Fruit fly (Drosophila melanogaster) whole organism, embryonic: ENCODE results near the gene Pde9.
A peak's percentile ranks its signal among the peaks of the same experiment; 100 is the strongest.

Experiments
- Antp ChIP-seq: fragments of 200-800 bp; sonication (Bioruptor generic); optimal IDR thresholded peaks from 3 replicates; lab custom pipeline; 2016; ENCODE audit warnings: missing biosample characterization, missing genetic modification characterization
- Awh ChIP-seq: fragments of 200-800 bp; sonication (Bioruptor generic); IDR thresholded peaks from 2 replicates; pipeline ENCODE4, ENCODE4 v1.3.6; 2022; ENCODE audit warnings: missing biosample characterization, missing genetic modification characterization
- B-H1 ChIP-seq: fragments of 200-800 bp; sonication (Bioruptor generic); IDR thresholded peaks from 3 replicates; pipeline ENCODE4 v1.3.6; 2022; ENCODE audit warnings: missing biosample characterization, missing genetic modification characterization
- Blimp-1 ChIP-seq: fragments of 200-800 bp; sonication (Bioruptor generic); optimal IDR thresholded peaks from 3 replicates; lab custom pipeline; 2018; ENCODE audit warnings: missing biosample characterization, missing genetic modification characterization, mild to moderate bottlenecking, moderate library complexity, missing genetic modification reagents
- CG10209 ChIP-seq: fragments of 200-800 bp; sonication (Bioruptor generic); optimal IDR thresholded peaks from 3 replicates; lab custom pipeline; 2017; ENCODE audit warnings: missing biosample characterization, mild to moderate bottlenecking, missing genetic modification characterization, missing genetic modification reagents
- CG1024 ChIP-seq: fragments of 200-800 bp; sonication (Bioruptor generic); IDR thresholded peaks from 2 replicates; pipeline ENCODE4 v1.3.6; 2022; ENCODE audit warnings: missing biosample characterization, missing genetic modification characterization
- CG10654 ChIP-seq: fragments of 200-800 bp; sonication (Bioruptor generic); optimal IDR thresholded peaks from 2 replicates; lab custom pipeline; 2016; ENCODE audit warnings: missing biosample characterization, missing genetic modification characterization
- CG11560 ChIP-seq: fragments of 200-800 bp; sonication (Bioruptor generic); IDR thresholded peaks from 3 replicates; pipeline ENCODE4 v1.3.6; 2022; ENCODE audit warnings: missing biosample characterization, missing genetic modification characterization
- CG11695 ChIP-seq: fragments of 200-800 bp; sonication (Bioruptor generic); IDR thresholded peaks from 3 replicates; pipeline ENCODE4 v1.3.6; 2022; ENCODE audit warnings: missing biosample characterization, missing genetic modification characterization
- CG12236 ChIP-seq: fragments of 200-800 bp; sonication (Bioruptor generic); optimal IDR thresholded peaks from 2 replicates; lab custom pipeline; 2016; ENCODE audit warnings: missing biosample characterization, missing genetic modification characterization
- CG15601 ChIP-seq: fragments of 200-800 bp; sonication (Bioruptor generic); optimal IDR thresholded peaks from 3 replicates; lab custom pipeline; 2019; ENCODE audit warnings: missing biosample characterization, mild to moderate bottlenecking, missing genetic modification characterization, moderate library complexity
- CG17186 ChIP-seq: fragments of 200-800 bp; sonication (Bioruptor generic); optimal IDR thresholded peaks from 3 replicates; lab custom pipeline; 2017; ENCODE audit warnings: missing biosample characterization, missing genetic modification reagents, missing genetic modification characterization
- CG18599 ChIP-seq: fragments of 200-800 bp; sonication (Bioruptor generic); optimal IDR thresholded peaks from 3 replicates; lab custom pipeline; 2017; ENCODE audit warnings: missing biosample characterization, missing genetic modification characterization, mild to moderate bottlenecking, moderate library complexity, missing genetic modification reagents
- CG2889 ChIP-seq: fragments of 200-800 bp; sonication (Bioruptor generic); IDR thresholded peaks from 3 replicates; pipeline ENCODE4 v1.3.6; 2022; ENCODE audit warnings: missing biosample characterization, missing genetic modification characterization
- CG30020 ChIP-seq: fragments of 200-800 bp; optimal IDR thresholded peaks from 2 replicates; lab custom pipeline; 2019; ENCODE audit warnings: missing biosample characterization, mild to moderate bottlenecking, missing genetic modification characterization, moderate library complexity
- CG3847 ChIP-seq: fragments of 200-800 bp; sonication (Bioruptor generic); IDR thresholded peaks from 2 replicates; pipeline ENCODE4 v1.3.6; 2022; ENCODE audit warnings: missing biosample characterization, missing genetic modification characterization
- CG4328 ChIP-seq: fragments of 200-800 bp; sonication (Bioruptor generic); optimal IDR thresholded peaks from 3 replicates; lab custom pipeline; 2017; ENCODE audit warnings: missing biosample characterization, missing genetic modification reagents, missing genetic modification characterization
- CG4820 ChIP-seq: fragments of 200-800 bp; sonication (Bioruptor generic); optimal IDR thresholded peaks from 3 replicates; lab custom pipeline; 2016; ENCODE audit warnings: missing biosample characterization, missing genetic modification characterization
- CG7928 ChIP-seq: fragments of 200-800 bp; sonication (Bioruptor generic); optimal IDR thresholded peaks from 2 replicates; lab custom pipeline; 2017; ENCODE audit warnings: missing biosample characterization, mild to moderate bottlenecking, missing genetic modification characterization
- D19A ChIP-seq: fragments of 200-800 bp; optimal IDR thresholded peaks from 3 replicates; lab custom pipeline; 2019; ENCODE audit warnings: missing biosample characterization, mild to moderate bottlenecking, missing genetic modification characterization, moderate library complexity
- Doc3 ChIP-seq: fragments of 200-800 bp; sonication (Bioruptor generic); IDR thresholded peaks from 3 replicates; pipeline ENCODE4 v1.3.6; 2022; ENCODE audit warnings: missing biosample characterization, missing genetic modification characterization; ENCODE audit not compliant: partially characterized antibody
- Drgx ChIP-seq: fragments of 200-800 bp; sonication (Bioruptor generic); IDR thresholded peaks from 2 replicates; pipeline ENCODE4 v1.3.6; 2022; ENCODE audit warnings: missing biosample characterization, missing genetic modification characterization
- E2f2 ChIP-seq: fragments of 200-800 bp; sonication (Bioruptor generic); IDR thresholded peaks from 2 replicates; pipeline ENCODE4 v1.3.6; 2022; ENCODE audit warnings: missing biosample characterization, missing genetic modification characterization
- Ets65A ChIP-seq: fragments of 200-800 bp; sonication (Bioruptor generic); peaks from one replicate; lab custom pipeline; 2016; ENCODE audit warnings: missing biosample characterization, missing genetic modification characterization
- Pdp1 ChIP-seq, 2 experiments: fragments of 200-800 bp; sonication (Bioruptor generic); optimal IDR thresholded peaks; 3 replicates each; lab custom pipeline; 2016; ENCODE audit warnings: missing biosample characterization in 2 of 2, missing genetic modification characterization in 2 of 2, mild to moderate bottlenecking in 1 of 2, moderate library complexity in 1 of 2
- Ravus ChIP-seq: fragments of 200-800 bp; sonication (Bioruptor generic); IDR thresholded peaks from 2 replicates; pipeline ENCODE4 v1.3.6; 2022; ENCODE audit warnings: missing biosample characterization, missing genetic modification characterization
- Rfx ChIP-seq: fragments of 200-800 bp; sonication (Bioruptor generic); IDR thresholded peaks from 2 replicates; pipeline ENCODE4 v1.3.6; 2022; ENCODE audit warnings: missing biosample characterization, missing genetic modification characterization
- Scr ChIP-seq: fragments of 200-800 bp; sonication (Bioruptor generic); IDR thresholded peaks from 2 replicates; pipeline ENCODE4 v1.3.6; 2022; ENCODE audit warnings: missing biosample characterization, missing genetic modification characterization; ENCODE audit not compliant: partially characterized antibody
- Side ChIP-seq: fragments of 200-800 bp; sonication (Bioruptor generic); optimal IDR thresholded peaks from 2 replicates; lab custom pipeline; 2016; ENCODE audit warnings: missing biosample characterization, missing genetic modification characterization
- Sox100B ChIP-seq: fragments of 200-800 bp; sonication (Bioruptor generic); optimal IDR thresholded peaks from 3 replicates; lab custom pipeline; 2018; ENCODE audit warnings: missing biosample characterization, mild to moderate bottlenecking, missing genetic modification characterization
- Sry-β ChIP-seq: fragments of 200-800 bp; sonication (Bioruptor generic); optimal IDR thresholded peaks from 2 replicates; lab custom pipeline; 2018; ENCODE audit warnings: missing biosample characterization, mild to moderate bottlenecking, missing genetic modification characterization, moderate library complexity
- Stat92E ChIP-seq, 3 experiments: fragments of >200 bp in 2 of 3; fragments of 200-800 bp in 1 of 3; sonication (Bioruptor generic) in 1 of 3; optimal IDR thresholded peaks; 2 replicates each; lab custom pipeline; 2017 to 2019; ENCODE audit warnings: missing biosample characterization in 3 of 3, missing genetic modification characterization in 3 of 3, mild to moderate bottlenecking in 1 of 3, moderate library complexity in 1 of 3
- bcd ChIP-seq: fragments of 200-800 bp; sonication (Bioruptor generic); optimal IDR thresholded peaks from 2 replicates; lab custom pipeline; 2017; ENCODE audit warnings: missing biosample characterization, mild to moderate bottlenecking, missing genetic modification characterization
- cas ChIP-seq: fragments of 200-800 bp; sonication (Bioruptor generic); IDR thresholded peaks from 2 replicates; pipeline ENCODE4 v1.3.6; 2022; ENCODE audit warnings: missing biosample characterization, missing genetic modification characterization
- cato ChIP-seq: fragments of 200-800 bp; sonication (Bioruptor generic); optimal IDR thresholded peaks from 2 replicates; lab custom pipeline; 2016; ENCODE audit warnings: missing biosample characterization, missing genetic modification characterization, borderline replicate concordance
- cg ChIP-seq: fragments of 200-800 bp; sonication (Bioruptor generic); optimal IDR thresholded peaks from 3 replicates; lab custom pipeline; 2019; ENCODE audit warnings: missing biosample characterization, mild to moderate bottlenecking, missing genetic modification characterization, moderate library complexity
- mld ChIP-seq: fragments of 200-800 bp; sonication (Bioruptor generic); IDR thresholded peaks from 3 replicates; pipeline ENCODE4 v1.3.6; 2022; ENCODE audit warnings: missing biosample characterization, missing genetic modification characterization; ENCODE audit not compliant: partially characterized antibody
- nmo ChIP-seq: fragments of 200-800 bp; sonication (Bioruptor generic); optimal IDR thresholded peaks from 2 replicates; lab custom pipeline; 2018; ENCODE audit warnings: missing biosample characterization, mild to moderate bottlenecking, missing genetic modification characterization, moderate library complexity
- p53 ChIP-seq: fragments of 200-800 bp; sonication (Bioruptor generic); optimal IDR thresholded peaks from 2 replicates; lab custom pipeline; 2016; ENCODE audit warnings: missing biosample characterization, missing genetic modification characterization
- peb ChIP-seq: fragments of 200-800 bp; sonication (Bioruptor generic); IDR thresholded peaks from 2 replicates; pipeline ENCODE4 v1.3.6; 2022; ENCODE audit warnings: missing biosample characterization, missing genetic modification characterization
- pfk ChIP-seq: fragments of 200-800 bp; sonication (Bioruptor generic); optimal IDR thresholded peaks from 2 replicates; lab custom pipeline; 2018; ENCODE audit warnings: missing biosample characterization, mild to moderate bottlenecking, missing genetic modification characterization, moderate library complexity
- pnt ChIP-seq: fragments of 200-800 bp; sonication (Bioruptor generic); optimal IDR thresholded peaks from 3 replicates; lab custom pipeline; 2016; ENCODE audit warnings: missing biosample characterization, missing genetic modification characterization
- pum ChIP-seq: fragments of 200-800 bp; sonication (Bioruptor generic); optimal IDR thresholded peaks from 2 replicates; lab custom pipeline; 2016; ENCODE audit warnings: missing biosample characterization, missing genetic modification characterization
- pzg ChIP-seq: fragments of 200-800 bp; sonication (Bioruptor generic); optimal IDR thresholded peaks from 3 replicates; lab custom pipeline; 2018; ENCODE audit warnings: missing biosample characterization, mild to moderate bottlenecking, missing genetic modification characterization, moderate library complexity
- schlank ChIP-seq: fragments of 200-800 bp; sonication (Bioruptor generic); optimal IDR thresholded peaks from 2 replicates; lab custom pipeline; 2018; ENCODE audit warnings: missing biosample characterization, mild to moderate bottlenecking, missing genetic modification characterization
- sr ChIP-seq: fragments of 200-800 bp; sonication (Bioruptor generic); IDR thresholded peaks from 3 replicates; pipeline ENCODE4 v1.3.6; 2022; ENCODE audit warnings: missing biosample characterization, missing genetic modification characterization
- vfl ChIP-seq: fragments of 200-800 bp; sonication (Bioruptor generic); optimal IDR thresholded peaks from 2 replicates; lab custom pipeline; 2016; ENCODE audit warnings: missing biosample characterization, missing genetic modification characterization
- vvl ChIP-seq: fragments of 200-800 bp; sonication (Bioruptor generic); IDR thresholded peaks from 2 replicates; pipeline ENCODE4 v1.3.6; 2022; ENCODE audit warnings: missing biosample characterization, missing genetic modification characterization
- wek ChIP-seq: fragments of 200-800 bp; sonication (Bioruptor generic); optimal IDR thresholded peaks from 3 replicates; lab custom pipeline; 2018; ENCODE audit warnings: missing biosample characterization, mild to moderate bottlenecking, missing genetic modification characterization, moderate library complexity
- zen2 ChIP-seq: fragments of 200-800 bp; sonication (Bioruptor generic); IDR thresholded peaks from 3 replicates; pipeline ENCODE4 v1.3.6; 2022; ENCODE audit warnings: missing biosample characterization, missing genetic modification characterization; ENCODE audit not compliant: partially characterized antibody

Gene Pde9

DNA sequence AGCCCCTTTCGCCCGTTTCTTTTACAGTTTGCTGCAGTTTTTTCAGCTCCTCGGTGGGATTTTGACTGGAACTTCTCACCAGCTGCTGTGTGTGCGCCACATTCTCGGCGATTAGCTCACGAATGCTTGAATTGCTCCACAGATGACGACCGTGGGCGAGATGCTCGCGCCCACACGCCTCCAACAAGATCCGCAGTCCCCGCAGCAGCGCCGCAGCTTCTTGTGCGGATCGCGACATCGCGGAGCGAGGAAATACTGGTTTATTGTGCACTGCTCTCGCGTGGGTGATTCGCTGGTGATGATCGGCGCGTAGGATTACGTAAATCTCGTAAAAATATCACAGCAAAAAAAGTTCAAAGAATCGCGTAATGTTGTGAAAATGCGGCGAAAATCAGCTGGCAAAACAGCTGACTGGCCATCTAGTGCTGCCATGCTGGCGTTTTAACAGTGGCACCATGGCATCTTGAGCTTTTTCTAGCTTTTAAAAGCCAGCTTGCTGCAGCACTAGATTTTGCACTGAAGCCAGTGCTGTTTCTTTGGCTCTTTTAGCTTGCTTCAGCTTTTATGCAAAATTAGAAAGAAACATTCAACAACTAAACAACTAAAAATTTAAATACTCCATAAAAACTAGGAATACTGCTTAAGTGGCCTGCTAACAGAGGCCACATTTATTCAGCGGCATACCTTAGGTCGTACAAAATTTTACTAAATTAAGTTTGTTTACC is 3.8 kb upstream of the Pde9 start, which contains the start of gene Coq8 (continued):
- TF ChIP-seq mld (GFP tag; lab: Robert Waterston, UW), result 0 out of 3 replicates have a peak, but pooled peaks have one; percentile 27
- TF ChIP-seq zen2 (GFP tag; lab: Robert Waterston, UW), result no peak
- no peak for TF ChIP-seq Side (GFP tag; lab: Kevin White, UChicago)
- TF ChIP-seq pum, result no peak
- TF ChIP-seq Rfx (GFP tag; lab: Robert Waterston, UW), result peak; percentile 74
- no peak for TF ChIP-seq Ets65A
- TF ChIP-seq CG17186 (GFP tag; lab: Kevin White, UChicago), result no peak
- TF ChIP-seq B-H1, result no peak
- TF ChIP-seq Antp, result no peak
- 0 out of 2 replicates have a peak, but pooled peaks have one; percentile 10 for TF ChIP-seq CG3847 (GFP tag; lab: Robert Waterston, UW)
- TF ChIP-seq vvl (GFP tag; lab: Robert Waterston, UW), result no peak
- TF ChIP-seq vfl (GFP tag; lab: Kevin White, UChicago), result no peak
- TF ChIP-seq CG15601 (tag; lab: Kevin White, UChicago), result no peak
- no peak for TF ChIP-seq CG4820 (GFP tag; lab: Kevin White, UChicago)
- no peak for TF ChIP-seq CG10654 (GFP tag; lab: Kevin White, UChicago)
- TF ChIP-seq Sry-β, result peak; percentile 93
- TF ChIP-seq CG1024 (GFP tag; lab: Robert Waterston, UW), result no peak
- no peak for TF ChIP-seq CG7928 (GFP tag; lab: Kevin White, UChicago)
- TF ChIP-seq schlank (tag; lab: Kevin White, UChicago), result no peak
- TF ChIP-seq Blimp-1 (GFP tag; lab: Kevin White, UChicago), result no peak
- no peak for TF ChIP-seq Ravus (GFP tag; lab: Robert Waterston, UW)
- no peak for TF ChIP-seq cas (GFP tag; lab: Robert Waterston, UW)
- TF ChIP-seq peb (GFP tag; lab: Robert Waterston, UW), result no peak
- TF ChIP-seq pfk (GFP tag; lab: Kevin White, UChicago), result no peak
- TF ChIP-seq CG10209 (GFP tag; lab: Kevin White, UChicago), result no peak
- peak; percentile 13; the same call in 1 of the 2 replicates for TF ChIP-seq E2f2 (GFP tag; lab: Robert Waterston, UW)
- TF ChIP-seq wek (GFP tag; lab: Kevin White, UChicago), result no peak
- no peak for TF ChIP-seq Awh (GFP tag; lab: Robert Waterston, UW)
- TF ChIP-seq CG12236 (GFP tag; lab: Kevin White, UChicago), result no peak
- TF ChIP-seq CG4328 (GFP tag; lab: Kevin White, UChicago), result no peak
- no peak for TF ChIP-seq Sox100B (GFP tag; lab: Kevin White, UChicago)
- no peak for TF ChIP-seq Doc3
- TF ChIP-seq D19A (tag; lab: Kevin White, UChicago), result no peak
- TF ChIP-seq cg (GFP tag; lab: Kevin White, UChicago), result no peak
- TF ChIP-seq Stat92E (GFP tag; optimal IDR thresholded peaks at IDR 0.05; lab: Kevin White, UChicago), result no peak
- peak; percentile 23 for TF ChIP-seq pzg (GFP tag; lab: Kevin White, UChicago)
- TF ChIP-seq sr, result peak; percentile 100
- TF ChIP-seq Drgx, result no peak
- TF ChIP-seq bcd (GFP tag; lab: Kevin White, UChicago), result no peak
- no peak for TF ChIP-seq pnt (GFP tag; lab: Kevin White, UChicago)
- no peak for TF ChIP-seq CG2889
- TF ChIP-seq cato, result no peak
- TF ChIP-seq nmo (GFP tag; lab: Kevin White, UChicago), result peak; percentile 15
- peak in 1 of 2 experiments; percentile 89 for TF ChIP-seq Pdp1 (GFP tag; optimal IDR thresholded peaks at IDR 0.05; lab: Kevin White, UChicago)
- no peak for TF ChIP-seq CG18599 (GFP tag; lab: Kevin White, UChicago)
- TF ChIP-seq Scr, result no peak
- no peak for TF ChIP-seq CG30020 (tag; lab: Kevin White, UChicago)
- TF ChIP-seq p53, result no peak
- no peak for TF ChIP-seq CG11695 (GFP tag; lab: Robert Waterston, UW)
- no peak for TF ChIP-seq CG11560 (tag; lab: Robert Waterston, UW)
